Worm (Caenorhabditis elegans) whole organism, L3 larva: Measurements from ENCODE around the gene T16G12.12.

Experiments
- R02D3.7 ChIP-seq: fragments of 150-350 bp; optimal IDR thresholded peaks from 2 replicates; lab custom pipeline; 2014; ENCODE audit warnings: missing biosample characterization, missing genetic modification characterization
- ZK546.5 ChIP-seq: sonication (generic microtip); optimal IDR thresholded peaks from 2 replicates; lab custom pipeline; 2017; ENCODE audit warnings: missing biosample characterization, missing genetic modification characterization
- aly-2 ChIP-seq: fragments of 150-350 bp; optimal IDR thresholded peaks from 2 replicates; lab custom pipeline; 2014; ENCODE audit warnings: missing biosample characterization, missing genetic modification characterization
- ama-1 ChIP-seq: fragments of 150-350 bp; optimal IDR thresholded peaks from 2 replicates; lab custom pipeline; 2018
- ceh-16 ChIP-seq: sonication (generic microtip); optimal IDR thresholded peaks from 2 replicates; lab custom pipeline; 2017; ENCODE audit warnings: missing biosample characterization, missing genetic modification characterization
- ceh-28 ChIP-seq: fragments of 150-350 bp; optimal IDR thresholded peaks from 2 replicates; lab custom pipeline; 2014; ENCODE audit warnings: missing biosample characterization, missing genetic modification reagents, missing genetic modification characterization
- ceh-82 ChIP-seq: fragments of 150-350 bp; optimal IDR thresholded peaks from 2 replicates; lab custom pipeline; 2014; ENCODE audit warnings: missing biosample characterization, missing genetic modification characterization
- ceh-9 ChIP-seq: sonication (generic microtip); optimal IDR thresholded peaks from 2 replicates; lab custom pipeline; 2018; ENCODE audit warnings: missing biosample characterization, missing genetic modification characterization
- egl-27 ChIP-seq: sonication (generic microtip); optimal IDR thresholded peaks from 4 replicates; lab custom pipeline; 2017; ENCODE audit warnings: missing biosample characterization, missing genetic modification reagents, missing genetic modification characterization
- egl-5 ChIP-seq: fragments of 150-350 bp; optimal IDR thresholded peaks from 2 replicates; lab custom pipeline; 2017; ENCODE audit warnings: missing biosample characterization, missing genetic modification reagents, missing genetic modification characterization, inconsistent platforms
- elt-1 ChIP-seq: fragments of 150-350 bp; optimal IDR thresholded peaks from 2 replicates; lab custom pipeline; 2014; ENCODE audit warnings: missing biosample characterization, missing genetic modification characterization
- elt-3 ChIP-seq, 3 experiments: fragments of 150-350 bp in 1 of 3; sonication (generic microtip) in 2 of 3; optimal IDR thresholded peaks; 2 replicates in 2 of 3; 4 replicates in 1 of 3; lab custom pipeline; 2014 to 2017; ENCODE audit warnings: missing biosample characterization in 3 of 3, missing genetic modification characterization in 3 of 3
- eor-1 ChIP-seq, 2 experiments: fragments of 150-350 bp; optimal IDR thresholded peaks; 2 replicates each; lab custom pipeline; 2014 to 2018; ENCODE audit warnings: missing biosample characterization in 2 of 2, missing genetic modification characterization in 2 of 2
- fkh-2 ChIP-seq: fragments of 150-350 bp; optimal IDR thresholded peaks from 2 replicates; lab custom pipeline; 2014; ENCODE audit warnings: missing biosample characterization, missing genetic modification reagents, missing genetic modification characterization
- fos-1 ChIP-seq: fragments of 150-350 bp; optimal IDR thresholded peaks from 2 replicates; lab custom pipeline; 2014; ENCODE audit warnings: missing biosample characterization, missing genetic modification characterization
- hmg-11 ChIP-seq: sonication (generic microtip); optimal IDR thresholded peaks from 2 replicates; lab custom pipeline; 2016; ENCODE audit warnings: missing genetic modification characterization, missing compliant biosample characterization
- lin-15B ChIP-seq: fragments of 150-350 bp; optimal IDR thresholded peaks from 2 replicates; lab custom pipeline; 2014; ENCODE audit warnings: missing biosample characterization, missing genetic modification characterization
- lin-39 ChIP-seq: fragments of 150-350 bp; optimal IDR thresholded peaks from 2 replicates; lab custom pipeline; 2018; ENCODE audit warnings: missing biosample characterization, missing genetic modification reagents, missing genetic modification characterization
- lsy-12 ChIP-seq: sonication (generic microtip); optimal IDR thresholded peaks from 2 replicates; lab custom pipeline; 2016; ENCODE audit warnings: mild to moderate bottlenecking, missing genetic modification characterization, missing compliant biosample characterization
- mdl-1 ChIP-seq: fragments of 150-350 bp; optimal IDR thresholded peaks from 2 replicates; lab custom pipeline; 2014; ENCODE audit warnings: missing biosample characterization, missing genetic modification characterization
- mml-1 ChIP-seq: fragments of 150-350 bp; sonication (generic microtip); optimal IDR thresholded peaks from 3 replicates; lab custom pipeline; 2014; ENCODE audit warnings: missing biosample characterization, missing genetic modification characterization
- nfya-1 ChIP-seq: sonication (generic microtip); optimal IDR thresholded peaks from 2 replicates; lab custom pipeline; 2017; ENCODE audit warnings: missing genetic modification characterization, mild to moderate bottlenecking, missing compliant biosample characterization, antibody characterized with exemption, moderate library complexity; ENCODE audit not compliant: insufficient read depth
- nhr-11 ChIP-seq: fragments of 150-350 bp; optimal IDR thresholded peaks from 2 replicates; lab custom pipeline; 2014; ENCODE audit warnings: missing biosample characterization, missing genetic modification characterization
- nhr-23 ChIP-seq: fragments of 150-350 bp; optimal IDR thresholded peaks from 2 replicates; lab custom pipeline; 2014; ENCODE audit warnings: missing biosample characterization, missing genetic modification reagents, missing genetic modification characterization
- nhr-237 ChIP-seq: fragments of 150-350 bp; optimal IDR thresholded peaks from 2 replicates; lab custom pipeline; 2014; ENCODE audit warnings: missing biosample characterization, missing genetic modification characterization
- nhr-25 ChIP-seq: sonication (generic microtip); optimal IDR thresholded peaks from 2 replicates; lab custom pipeline; 2017; ENCODE audit warnings: missing biosample characterization, missing genetic modification characterization
- nhr-28 ChIP-seq: fragments of 150-350 bp; optimal IDR thresholded peaks from 2 replicates; lab custom pipeline; 2014; ENCODE audit warnings: missing biosample characterization, missing genetic modification characterization
- nhr-76 ChIP-seq: fragments of 150-350 bp; sonication (generic microtip); optimal IDR thresholded peaks from 5 replicates; lab custom pipeline; 2014; ENCODE audit warnings: missing biosample characterization, missing genetic modification characterization
- nhr-77 ChIP-seq: fragments of 150-350 bp; optimal IDR thresholded peaks from 2 replicates; lab custom pipeline; 2014; ENCODE audit warnings: missing biosample characterization, missing genetic modification characterization
- pha-4 ChIP-seq: fragments of 150-350 bp; optimal IDR thresholded peaks from 2 replicates; lab custom pipeline; 2014; ENCODE audit warnings: missing biosample characterization, missing genetic modification reagents, missing genetic modification characterization
- pqm-1 ChIP-seq: fragments of 150-350 bp; optimal IDR thresholded peaks from 2 replicates; lab custom pipeline; 2017; ENCODE audit warnings: missing biosample characterization, missing genetic modification characterization, inconsistent platforms
- sea-2 ChIP-seq: fragments of 150-350 bp; sonication (generic microtip); optimal IDR thresholded peaks from 4 replicates; lab custom pipeline; 2014; ENCODE audit warnings: missing biosample characterization, missing genetic modification reagents, missing genetic modification characterization
- skn-1 ChIP-seq: fragments of 150-350 bp; optimal IDR thresholded peaks from 2 replicates; lab custom pipeline; 2014; ENCODE audit warnings: missing biosample characterization, missing genetic modification characterization
- snpc-4 ChIP-seq: fragments of 150-350 bp; optimal IDR thresholded peaks from 2 replicates; lab custom pipeline; 2014; ENCODE audit warnings: missing biosample characterization, missing genetic modification characterization
- tbx-2 ChIP-seq: sonication (generic microtip); optimal IDR thresholded peaks from 2 replicates; lab custom pipeline; 2016; ENCODE audit warnings: mild to moderate bottlenecking, missing genetic modification characterization, missing compliant biosample characterization
- unc-39 ChIP-seq: sonication (generic microtip); optimal IDR thresholded peaks from 4 replicates; lab custom pipeline; 2017; ENCODE audit warnings: missing biosample characterization, missing genetic modification characterization
- zag-1 ChIP-seq: fragments of 150-350 bp; optimal IDR thresholded peaks from 2 replicates; lab custom pipeline; 2014; ENCODE audit warnings: missing biosample characterization, missing genetic modification characterization
- ztf-4 ChIP-seq: fragments of 150-350 bp; optimal IDR thresholded peaks from 2 replicates; lab custom pipeline; 2014; ENCODE audit warnings: missing biosample characterization, missing genetic modification characterization

Gene T16G12.12

DNA sequence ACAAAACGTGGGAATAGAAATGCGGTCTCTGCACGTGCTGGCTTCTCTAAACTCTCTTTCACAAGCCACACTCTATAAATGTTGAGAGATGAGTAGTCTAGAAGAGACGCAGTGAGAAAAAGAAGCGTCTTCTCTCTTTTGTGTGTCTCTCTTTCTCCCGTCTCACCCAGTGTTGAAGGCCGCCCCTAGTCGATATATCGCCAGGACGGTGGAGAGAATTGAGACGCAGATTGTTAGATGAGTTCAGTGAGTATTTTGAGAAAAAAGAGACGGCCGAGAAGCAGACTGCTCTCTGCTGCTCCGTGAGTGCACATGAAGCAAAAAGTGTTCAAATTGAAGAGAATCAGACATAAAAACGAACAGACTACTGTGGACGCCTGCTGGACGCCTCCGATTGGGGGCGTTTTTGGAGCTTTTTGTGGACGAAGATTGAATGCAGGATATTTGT, 43.1 kb downstream of the T16G12.12 start (continued):
- TF ChIP-seq aly-2 (tag; lab: Kevin White, UChicago) (no peak), lin-15B (peak; percentile 76), ZK546.5 (no peak), sea-2 (no peak), fos-1 (tag; lab: Kevin White, UChicago) (no peak), nhr-25 (tag; lab: Kevin White, UChicago) (peak; percentile 90), skn-1 (peak; percentile 62), nhr-77 (peak; percentile 80), egl-5 (tag; lab: Kevin White, UChicago) (peak; percentile 80), ceh-9 (tag; lab: Kevin White, UChicago) (no peak), fkh-2 (tag; lab: Kevin White, UChicago) (no peak), R02D3.7 (tag; lab: Kevin White, UChicago) (peak; percentile 77), ama-1 (lab: Kevin White, UChicago) (no peak), egl-27 (tag; lab: Kevin White, UChicago) (peak; percentile 47), nhr-23 (tag; lab: Kevin White, UChicago) (peak; percentile 79), pqm-1 (peak; percentile 72)

DNA sequence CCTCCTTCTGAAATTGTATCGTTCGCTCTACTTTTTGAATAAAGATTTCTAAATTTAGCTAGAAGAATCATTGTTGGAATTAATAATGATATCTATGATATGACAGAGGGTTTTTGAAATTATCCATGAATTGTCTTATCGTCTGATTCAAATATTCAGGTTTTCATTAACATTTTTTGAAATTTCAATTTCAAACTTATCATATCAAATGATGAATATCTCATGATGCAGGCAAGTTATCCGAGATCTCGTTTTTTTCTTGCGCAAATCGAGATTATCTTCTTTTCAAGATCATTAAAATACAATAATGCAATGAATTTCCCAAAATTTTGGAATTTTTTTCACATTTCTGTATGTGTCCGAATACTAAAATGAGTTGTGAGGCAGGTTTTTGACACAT, 44.6 kb downstream of the T16G12.12 start, which contains the start of gene spop-1:
spop-1 (minus strand) TSS at position 101 of the 400 bp plus-strand sequence.
- no peak for TF ChIP-seq nhr-237 (tag; lab: Kevin White, UChicago)
- TF ChIP-seq ceh-16 (tag; lab: Kevin White, UChicago): no peak
- no peak for TF ChIP-seq elt-3 (tag; optimal IDR thresholded peaks at IDR 0.05; lab: Kevin White, UChicago)
- TF ChIP-seq R02D3.7 (tag; lab: Kevin White, UChicago): no peak
- no peak for TF ChIP-seq ceh-28 (tag; lab: Kevin White, UChicago)
- TF ChIP-seq nhr-28 (tag; lab: Kevin White, UChicago): no peak
- TF ChIP-seq mml-1 (tag; lab: Kevin White, UChicago): no peak
- no peak for TF ChIP-seq ama-1 (lab: Kevin White, UChicago)

DNA sequence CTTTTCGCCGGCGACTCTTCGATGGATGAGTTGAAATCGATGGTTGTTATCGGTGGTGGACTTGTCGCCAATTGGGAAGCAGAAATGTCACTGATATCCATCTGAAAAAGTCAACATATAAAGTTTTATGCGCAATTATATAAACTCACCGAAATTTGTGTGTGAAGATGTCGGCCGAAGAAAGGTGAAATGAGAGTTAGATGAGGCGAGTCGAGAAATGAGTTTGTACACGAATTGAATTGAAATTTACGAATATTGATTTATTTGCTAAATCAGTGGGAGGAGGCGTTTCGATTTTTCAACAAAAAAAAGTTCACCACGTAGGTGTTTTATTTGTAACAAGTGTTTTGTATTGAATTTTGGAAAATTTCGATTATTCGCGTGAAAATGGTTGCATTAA, 47.9 kb downstream of the T16G12.12 start, which contains the start of gene kel-10:
kel-10 (minus strand) TSS at position 101 of the 400 bp plus-strand sequence.
- no peak for TF ChIP-seq aly-2 (tag; lab: Kevin White, UChicago)
- no peak for TF ChIP-seq mml-1 (tag; lab: Kevin White, UChicago)
- no peak for TF ChIP-seq elt-3 (tag; optimal IDR thresholded peaks at IDR 0.05; lab: Kevin White, UChicago)
- no peak for TF ChIP-seq nhr-77
- no peak for TF ChIP-seq eor-1 (tag; optimal IDR thresholded peaks at IDR 0.05; lab: Kevin White, UChicago)
- no peak for TF ChIP-seq hmg-11
- TF ChIP-seq ztf-4: no peak
- TF ChIP-seq pha-4 (tag; lab: Kevin White, UChicago): no peak
- no peak for TF ChIP-seq nhr-76
- TF ChIP-seq sea-2: no peak
- no peak for TF ChIP-seq mdl-1 (tag; lab: Kevin White, UChicago)
- TF ChIP-seq nhr-11: no peak
- TF ChIP-seq egl-27 (tag; lab: Kevin White, UChicago): no peak
- no peak for TF ChIP-seq unc-39 (tag; lab: Kevin White, UChicago)
- no peak for TF ChIP-seq lin-39 (tag; lab: Kevin White, UChicago)
- no peak for TF ChIP-seq ceh-28 (tag; lab: Kevin White, UChicago)
- TF ChIP-seq nhr-28 (tag; lab: Kevin White, UChicago): no peak
- no peak for TF ChIP-seq snpc-4 (tag; lab: Kevin White, UChicago)

DNA sequence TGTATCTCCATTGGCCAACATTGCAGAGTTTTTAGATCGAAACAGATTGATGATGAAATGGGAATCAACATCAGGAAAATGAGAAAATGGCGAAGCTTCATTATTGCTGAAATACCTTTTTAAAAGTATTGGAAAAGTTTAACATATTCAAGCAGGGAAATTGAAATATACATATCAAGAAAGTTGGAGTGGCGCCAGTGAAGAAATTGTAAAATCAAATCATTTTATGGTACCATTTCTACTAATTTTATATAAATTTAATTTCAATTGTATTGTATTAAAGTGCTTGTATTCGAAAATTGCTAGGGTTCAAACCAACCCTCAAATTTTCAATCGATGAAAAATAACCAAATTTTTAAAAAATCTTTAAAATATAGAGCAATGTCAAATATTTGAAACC, 53.0 kb downstream of the T16G12.12 start, which contains the start of gene srt-55:
srt-55 (minus strand) TSS at position 101 of the 400 bp plus-strand sequence.
- TF ChIP-seq nfya-1 (tag; lab: Kevin White, UChicago) (no peak), mdl-1 (tag; lab: Kevin White, UChicago) (no peak), nhr-28 (tag; lab: Kevin White, UChicago) (no peak), pqm-1 (no peak), ceh-82 (tag; lab: Kevin White, UChicago) (no peak), ZK546.5 (no peak), ceh-16 (tag; lab: Kevin White, UChicago) (no peak), nhr-76 (no peak)
- TF ChIP-seq, all 47 proteins: peak for 0

DNA sequence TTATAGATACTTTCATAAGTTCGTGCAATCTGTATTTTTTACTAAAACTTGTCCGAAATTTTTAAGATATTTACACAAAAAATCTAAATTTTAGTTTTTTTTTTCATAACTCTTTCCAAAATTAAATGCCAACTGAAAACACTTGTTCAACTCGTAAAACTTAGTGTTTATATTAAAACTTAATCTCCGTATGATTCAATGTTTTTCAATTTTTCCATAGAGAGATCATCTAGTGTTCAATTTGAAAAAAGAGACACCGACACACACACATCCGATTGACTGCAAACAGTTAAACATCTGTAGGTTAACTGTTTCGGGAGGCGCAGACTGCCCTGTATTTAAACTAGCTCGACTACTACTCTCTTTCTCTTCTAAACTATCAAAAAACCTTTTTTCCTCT, 55.6 kb downstream of the T16G12.12 start, which contains the start of gene T16H12.9:
T16H12.9 (plus strand) TSS at position 301 of the 400 bp plus-strand sequence.
- no peak for TF ChIP-seq fkh-2 (tag; lab: Kevin White, UChicago)
- no peak for TF ChIP-seq egl-27 (tag; lab: Kevin White, UChicago)
- no peak for TF ChIP-seq ZK546.5
- TF ChIP-seq skn-1: no peak
- TF ChIP-seq zag-1 (tag; lab: Kevin White, UChicago): no peak
- no peak for TF ChIP-seq mdl-1 (tag; lab: Kevin White, UChicago)
- TF ChIP-seq lsy-12 (tag; lab: Kevin White, UChicago): no peak
- no peak for TF ChIP-seq ceh-9 (tag; lab: Kevin White, UChicago)
- TF ChIP-seq elt-1: no peak
- no peak for TF ChIP-seq ceh-16 (tag; lab: Kevin White, UChicago)
- TF ChIP-seq tbx-2 (tag; lab: Kevin White, UChicago): no peak
- TF ChIP-seq elt-3 (tag; optimal IDR thresholded peaks at IDR 0.05; lab: Kevin White, UChicago): no peak
- TF ChIP-seq snpc-4 (tag; lab: Kevin White, UChicago): no peak
- TF ChIP-seq aly-2 (tag; lab: Kevin White, UChicago): no peak
- TF ChIP-seq pha-4 (tag; lab: Kevin White, UChicago): no peak
- TF ChIP-seq pqm-1: no peak
